Worm (Caenorhabditis elegans) whole organism, late embryonic: ENCODE measurements around the gene C46G7.2.

Experiments used
- C38D4.7 ChIP-seq: fragments of 200-800 bp; sonication (Bioruptor generic); optimal IDR thresholded peaks from 2 replicates; lab custom pipeline; 2018; ENCODE audit warnings: mild to moderate bottlenecking, missing genetic modification characterization, moderate library complexity, missing compliant biosample characterization
- ama-1 ChIP-seq: fragments of 150-350 bp; optimal IDR thresholded peaks from 2 replicates; lab custom pipeline; 2014
- ceh-9 ChIP-seq: sonication (generic microtip); optimal IDR thresholded peaks from 2 replicates; lab custom pipeline; 2016; ENCODE audit warnings: mild to moderate bottlenecking, missing genetic modification characterization, inconsistent platforms, missing compliant biosample characterization
- elt-2 ChIP-seq: sonication (generic microtip); optimal IDR thresholded peaks from 2 replicates; lab custom pipeline; 2016; ENCODE audit warnings: missing genetic modification reagents, missing genetic modification characterization, missing compliant biosample characterization
- elt-4 ChIP-seq: sonication (generic microtip); optimal IDR thresholded peaks from 2 replicates; lab custom pipeline; 2016; ENCODE audit warnings: missing genetic modification characterization, missing compliant biosample characterization
- ets-4 ChIP-seq: sonication (generic microtip); optimal IDR thresholded peaks from 2 replicates; lab custom pipeline; 2016; ENCODE audit warnings: missing genetic modification characterization, missing compliant biosample characterization
- hlh-13 ChIP-seq: fragments of 200-800 bp; sonication (Bioruptor generic); optimal IDR thresholded peaks from 2 replicates; lab custom pipeline; 2018; ENCODE audit warnings: mild to moderate bottlenecking, missing genetic modification characterization, missing compliant biosample characterization
- hlh-30 ChIP-seq: sonication (generic microtip); optimal IDR thresholded peaks from 2 replicates; lab custom pipeline; 2017; ENCODE audit warnings: antibody characterized with exemption, missing genetic modification characterization, missing compliant biosample characterization; ENCODE audit not compliant: insufficient read depth
- mec-3 ChIP-seq: sonication (generic microtip); optimal IDR thresholded peaks from 2 replicates; lab custom pipeline; 2016; ENCODE audit warnings: borderline replicate concordance, missing genetic modification characterization, missing compliant biosample characterization
- pha-4 ChIP-seq: fragments of 150-350 bp; optimal IDR thresholded peaks from 2 replicates; lab custom pipeline; 2018; ENCODE audit warnings: missing biosample characterization, missing genetic modification reagents, missing genetic modification characterization
- pqm-1 ChIP-seq: sonication (generic microtip); optimal IDR thresholded peaks from 2 replicates; lab custom pipeline; 2016; ENCODE audit warnings: missing genetic modification characterization, missing compliant biosample characterization
- sox-2 ChIP-seq: fragments of 200-800 bp; sonication (Bioruptor generic); IDR thresholded peaks from 2 replicates; pipeline ENCODE4 v1.3.6; 2022; ENCODE audit warnings: missing genetic modification reagents, missing genetic modification characterization, missing compliant biosample characterization
- unc-86 ChIP-seq: sonication (generic microtip); optimal IDR thresholded peaks from 2 replicates; lab custom pipeline; 2016; ENCODE audit warnings: missing genetic modification characterization, missing compliant biosample characterization

DNA sequence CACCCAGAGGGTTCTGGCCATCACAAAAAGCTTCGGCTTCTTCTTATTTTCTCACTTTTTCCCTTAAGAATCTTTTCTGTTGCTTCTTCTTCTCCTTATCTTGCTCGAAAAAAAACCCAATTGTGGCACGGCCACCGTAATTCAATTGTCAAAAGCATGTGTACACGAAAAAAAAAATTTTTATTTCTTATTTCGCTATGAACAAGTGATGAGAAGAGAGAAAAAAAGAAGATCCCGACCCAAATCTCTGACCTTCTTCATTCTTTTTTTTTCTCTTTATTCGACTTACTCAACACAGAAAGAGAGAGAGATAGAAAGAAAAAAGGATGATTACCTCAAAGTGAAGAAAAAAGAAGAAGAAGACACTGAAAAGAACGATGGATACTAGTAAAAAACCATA, 45.9 kb downstream of the C46G7.2 start:
- TF ChIP-seq unc-86 (tag; lab: Kevin White, UChicago), result no peak
- no peak for TF ChIP-seq sox-2 (GFP tag; lab: Robert Waterston, UW)
- no peak for TF ChIP-seq pqm-1 (tag; lab: Kevin White, UChicago)
- TF ChIP-seq hlh-13, result no peak
- no peak for TF ChIP-seq ets-4 (tag; lab: Kevin White, UChicago)
- TF ChIP-seq pha-4 (tag; lab: Kevin White, UChicago), result no peak
- TF ChIP-seq hlh-30 (tag; lab: Kevin White, UChicago), result no peak
- no peak for TF ChIP-seq mec-3 (tag; lab: Kevin White, UChicago)
- no peak for TF ChIP-seq ceh-9 (tag; lab: Kevin White, UChicago)
- no peak for TF ChIP-seq C38D4.7 (GFP tag; lab: Kevin White, UChicago)
- TF ChIP-seq ama-1 (lab: Kevin White, UChicago), result no peak
- no peak for TF ChIP-seq elt-2 (tag; lab: Kevin White, UChicago)
- TF ChIP-seq elt-4, result no peak
